ENCODE assay signal across 2 fruit fly cellular contexts in genomic region chr3R:4712063-4712462, dm6.
A peak's percentile ranks its signal among the peaks of the same experiment; 100 is the strongest.
TF ChIP-seq lines count a peak whose summit lies in the region.

No protein-coding gene starts in this region.

- peak; percentile 20 for TF ChIP-seq CTCF in whole organism, embryonic (GFP tag; optimal IDR thresholded peaks at IDR 0.05; lab: Kevin White, UChicago)

TF ChIP-seq in whole organism, embryonic, 481 proteins besides CTCF, POLR2A, EP300 and RAD21:
- TF ChIP-seq Eip74EF (GFP tag; optimal IDR thresholded peaks at IDR 0.05; lab: Kevin White, UChicago) = peak in 1 of 2 experiments; percentile 82
- 0 out of 2 replicates have a peak, but pooled peaks have one; percentile 10 for TF ChIP-seq Bgb (GFP tag; IDR thresholded peaks at IDR 0.05; lab: Robert Waterston, UW; ENCODE audit: partially characterized antibody)
- TF ChIP-seq nerfin-1 (tag; optimal IDR thresholded peaks at IDR 0.05; lab: Kevin White, UChicago) = no peak
- peak; percentile 16 for TF ChIP-seq sens (GFP tag; lab: Kevin White, UChicago)
- TF ChIP-seq Hand (GFP tag; optimal IDR thresholded peaks at IDR 0.05; lab: Kevin White, UChicago) = no peak
- peak; percentile 86 for TF ChIP-seq CG15514 (GFP tag; optimal IDR thresholded peaks at IDR 0.05; lab: Kevin White, UChicago)

TF ChIP-seq in whole organism, prepupa, 60 proteins besides CTCF, POLR2A, EP300 and RAD21:
- no peak for TF ChIP-seq CG32006 (GFP tag; optimal IDR thresholded peaks at IDR 0.05; lab: Kevin White, UChicago)
- peak; percentile 10 for TF ChIP-seq Eip78C (GFP tag; lab: Kevin White, UChicago)
- no peak for TF ChIP-seq dsx (GFP tag; optimal IDR thresholded peaks at IDR 0.05; lab: Kevin White, UChicago; ENCODE audit: poor library complexity, severe bottlenecking)
- TF ChIP-seq pdm3 (GFP tag; optimal IDR thresholded peaks at IDR 0.05; lab: Kevin White, UChicago) = no peak
- TF ChIP-seq ss (GFP tag; optimal IDR thresholded peaks at IDR 0.05; lab: Kevin White, UChicago) = no peak
